Fruit fly (Drosophila melanogaster) whole organism, larva: ENCODE data around the gene CG2267.

Source experiments
- noc ChIP-seq: fragments of 200-800 bp; sonication (Bioruptor generic); optimal IDR thresholded peaks from 3 replicates; lab custom pipeline; 2019; ENCODE audit warnings: missing biosample characterization, mild to moderate bottlenecking, missing genetic modification characterization, moderate library complexity

Gene CG2267

DNA sequence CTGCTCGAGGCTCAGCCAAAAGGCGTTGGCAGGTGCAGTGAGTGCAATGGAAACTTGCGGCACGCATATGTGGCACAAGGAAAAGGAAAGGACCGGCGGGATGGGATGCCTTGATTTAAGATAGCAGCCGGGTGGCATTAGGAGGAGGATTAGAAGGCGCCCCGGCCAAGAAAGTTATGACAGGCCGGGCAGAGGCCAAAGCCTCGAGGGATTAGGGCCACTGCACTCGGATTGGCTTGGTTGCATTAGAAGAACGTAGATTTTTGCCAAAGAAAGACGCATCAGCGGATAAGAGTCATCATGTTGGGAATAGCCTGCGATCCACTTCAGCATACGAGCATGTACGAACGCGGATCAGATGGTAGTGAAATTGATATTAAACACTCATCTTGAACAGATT, 32.1 kb downstream of the CG2267 start, which contains the start of gene CG31019:
TSS of gene CG31019 (plus strand) at position 301 of the 400 bp plus-strand sequence.
- TF ChIP-seq noc (tag; lab: Kevin White, UChicago), result no peak

dm6 chr3R:30592733-30593132, 36.1 kb downstream of the CG2267 start:
- peak; percentile 50 for TF ChIP-seq noc (tag; lab: Kevin White, UChicago)

DNA sequence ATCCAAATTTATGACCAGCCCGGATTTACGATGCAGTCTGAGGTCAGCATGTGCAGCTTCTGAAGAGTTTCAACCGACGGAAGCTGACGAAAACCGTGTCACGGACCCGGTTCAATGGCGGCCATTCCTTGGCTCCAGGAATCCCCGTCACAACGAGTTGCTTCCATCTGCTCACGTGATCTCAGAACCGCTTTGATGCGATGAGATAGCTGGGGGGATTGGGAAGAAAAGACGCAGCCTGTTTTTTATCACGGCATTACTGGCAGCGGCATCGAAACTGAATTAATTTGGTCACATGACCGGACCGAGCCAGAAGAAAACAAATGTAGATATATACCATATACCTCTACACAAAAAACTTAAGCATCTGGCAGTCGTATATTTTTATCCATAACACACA, 38.0 kb downstream of the CG2267 start:
- TF ChIP-seq noc (tag; lab: Kevin White, UChicago), result no peak

dm6 chr3R:30590237-30590636, 38.6 kb downstream of the CG2267 start:
- TF ChIP-seq noc (tag; lab: Kevin White, UChicago), result no peak

dm6 chr3R:30587196-30587753, 41.6 kb downstream of the CG2267 start, which contains the start of gene CG9717:
TSS of gene CG9717 (minus strand) at chr3R:30587302.
- no peak for TF ChIP-seq noc (tag; lab: Kevin White, UChicago)

DNA sequence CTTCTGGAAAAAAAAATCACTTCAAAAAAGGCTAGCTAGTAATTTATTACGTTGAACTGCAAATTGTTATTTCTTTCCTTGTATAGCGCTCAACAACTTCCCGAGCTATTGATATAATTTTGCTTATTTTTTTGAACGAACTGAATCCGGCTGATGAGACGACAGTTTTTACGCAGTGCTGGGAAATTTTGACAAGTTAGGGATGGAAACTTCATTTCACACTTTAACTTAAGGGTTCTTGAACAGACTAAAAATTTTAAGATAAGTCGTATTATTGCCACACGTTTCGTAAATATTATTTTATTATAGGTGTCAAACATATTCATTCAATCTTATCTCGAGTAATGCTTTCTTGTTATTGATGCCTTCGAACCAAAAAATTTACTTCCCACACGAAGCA, 45.3 kb downstream of the CG2267 start, which contains the start of gene Rpt6R:
TSS of gene Rpt6R (minus strand) at position 156 of the 400 bp plus-strand sequence.
- TF ChIP-seq noc (tag; lab: Kevin White, UChicago), result no peak

dm6 chr3R:30579129-30579528, 49.7 kb downstream of the CG2267 start, which contains the start of gene CG9702:
TSS of gene CG9702 (plus strand) at chr3R:30579429.
- TF ChIP-seq noc (tag; lab: Kevin White, UChicago), result no peak
